Fruit fly (Drosophila melanogaster): ENCODE results near the gene CG5676.

CG5676 gene

DNA sequence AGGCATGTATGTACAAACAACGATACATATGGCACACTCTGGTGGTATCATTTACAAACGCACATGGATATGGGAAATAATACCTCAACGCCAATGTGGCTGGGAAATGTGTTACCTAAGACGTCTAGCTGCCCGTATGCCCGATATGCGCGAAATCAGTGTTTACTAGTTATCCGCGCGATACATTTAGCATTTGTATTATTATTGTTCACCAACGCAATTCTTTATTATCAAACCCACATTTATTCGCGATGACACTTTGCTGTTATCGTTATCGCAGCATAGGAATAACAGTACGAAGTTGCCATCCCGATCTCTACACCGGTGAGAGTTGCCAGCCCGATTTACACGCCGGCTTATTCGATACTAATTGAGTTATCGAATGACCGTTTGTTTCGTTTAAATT is 8.9 kb downstream of the CG5676 start, which contains the start of gene chico (continued):
- TF ChIP-seq H15 (GFP tag; IDR thresholded peaks at IDR 0.05) (no peak), CG8359 (GFP tag; optimal IDR thresholded peaks at IDR 0.05; ENCODE audit: borderline replicate concordance) (no peak), Neu2 (GFP tag; optimal IDR thresholded peaks at IDR 0.05; ENCODE audit: borderline replicate concordance) (no peak), bcd (GFP tag; optimal IDR thresholded peaks at IDR 0.05) (no peak), Rfx (GFP tag; IDR thresholded peaks at IDR 0.05) (no peak; the same call in 1 of the 2 replicates), tap (tag; optimal IDR thresholded peaks at IDR 0.05) (no peak), CG11560 (tag; IDR thresholded peaks at IDR 0.05) (peak; percentile 99), CG10209 (GFP tag; optimal IDR thresholded peaks at IDR 0.05) (no peak), H2.0 (GFP tag; IDR thresholded peaks at IDR 0.05) (no peak), so (GFP tag; IDR thresholded peaks at IDR 0.05) (no peak; the same call in 2 of the 3 replicates), Abd-B (GFP tag; optimal IDR thresholded peaks at IDR 0.05) (no peak), scrt (GFP tag; optimal IDR thresholded peaks at IDR 0.05) (no peak), CG12219 (GFP tag; optimal IDR thresholded peaks at IDR 0.05) (no peak), CG14965 (GFP tag; optimal IDR thresholded peaks at IDR 0.05; ENCODE audit: borderline replicate concordance) (no peak), pros (GFP tag; optimal IDR thresholded peaks at IDR 0.05) (no peak), ato (GFP tag; IDR thresholded peaks at IDR 0.05; ENCODE audit: partially characterized antibody) (peak; percentile 55; the same call in 1 of the 2 replicates), CG9817 (tag; optimal IDR thresholded peaks at IDR 0.05) (no peak), shn (GFP tag; optimal IDR thresholded peaks at IDR 0.05) (no peak), CG17186 (GFP tag; optimal IDR thresholded peaks at IDR 0.05) (peak; percentile 17), Myb (GFP tag; optimal IDR thresholded peaks at IDR 0.05) (peak; percentile 90), CG1233 (GFP tag; optimal IDR thresholded peaks at IDR 0.05) (no peak), twi (tag; optimal IDR thresholded peaks at IDR 0.05) (peak; percentile 19), CG17359 (tag; optimal IDR thresholded peaks at IDR 0.05) (no peak), Sry-β (GFP tag; optimal IDR thresholded peaks at IDR 0.05) (no peak), Usf (GFP tag; optimal IDR thresholded peaks at IDR 0.05) (no peak), Nf-YC (tag; optimal IDR thresholded peaks at IDR 0.05) (no peak), kay (GFP tag; optimal IDR thresholded peaks at IDR 0.05) (no peak), Ravus (GFP tag; IDR thresholded peaks at IDR 0.05) (no peak), Sox100B (GFP tag; optimal IDR thresholded peaks at IDR 0.05) (no peak), tgo (GFP tag; IDR thresholded peaks at IDR 0.05) (no peak), gfzf (GFP tag; optimal IDR thresholded peaks at IDR 0.05) (peak; percentile 38), C15 (GFP tag; IDR thresholded peaks at IDR 0.05) (no peak), CG7928 (GFP tag; optimal IDR thresholded peaks at IDR 0.05) (no peak), Poxn (GFP tag; IDR thresholded peaks at IDR 0.05) (no peak), CG14860 (GFP tag; IDR thresholded peaks at IDR 0.05; ENCODE audit: partially characterized antibody) (peak; percentile 68), Fer2 (tag; optimal IDR thresholded peaks at IDR 0.05) (no peak), CG10959 (GFP tag; IDR thresholded peaks at IDR 0.05) (no peak), rib (GFP tag; IDR thresholded peaks at IDR 0.05) (no peak), yki (optimal IDR thresholded peaks at IDR 0.05) (no peak), Sox102F (GFP tag; optimal IDR thresholded peaks at IDR 0.05) (no peak), CG10267 (tag; optimal IDR thresholded peaks at IDR 0.05) (peak; percentile 52), CG12155 (GFP tag; optimal IDR thresholded peaks at IDR 0.05) (no peak), CG11085 (GFP tag; IDR thresholded peaks at IDR 0.05) (no peak), Spps (tag; optimal IDR thresholded peaks at IDR 0.05) (peak; percentile 0), CG34422 (GFP tag; IDR thresholded peaks at IDR 0.05) (peak; percentile 63; the same call in 1 of the 3 replicates), HLH4C (GFP tag; IDR thresholded peaks at IDR 0.05; ENCODE audit: partially characterized antibody) (peak; percentile 80), vvl (GFP tag; IDR thresholded peaks at IDR 0.05) (no peak), CG3281 (GFP tag; optimal IDR thresholded peaks at IDR 0.05) (no peak), toy (GFP tag; IDR thresholded peaks at IDR 0.05) (no peak), CG18619 (GFP tag; optimal IDR thresholded peaks at IDR 0.05) (no peak), fu2 (GFP tag; optimal IDR thresholded peaks at IDR 0.05) (no peak), jigr1 (GFP tag; IDR thresholded peaks at IDR 0.05) (no peak)

Data from whole organism, embryonic.